Worm (Caenorhabditis elegans): ENCODE results near the gene wrt-4.
"Not testable (repeated sequence)": the region's sequence is repeated elsewhere in the genome, so short reads cannot be mapped to it uniquely, and the experiment has no call there.

The wrt-4 gene

DNA sequence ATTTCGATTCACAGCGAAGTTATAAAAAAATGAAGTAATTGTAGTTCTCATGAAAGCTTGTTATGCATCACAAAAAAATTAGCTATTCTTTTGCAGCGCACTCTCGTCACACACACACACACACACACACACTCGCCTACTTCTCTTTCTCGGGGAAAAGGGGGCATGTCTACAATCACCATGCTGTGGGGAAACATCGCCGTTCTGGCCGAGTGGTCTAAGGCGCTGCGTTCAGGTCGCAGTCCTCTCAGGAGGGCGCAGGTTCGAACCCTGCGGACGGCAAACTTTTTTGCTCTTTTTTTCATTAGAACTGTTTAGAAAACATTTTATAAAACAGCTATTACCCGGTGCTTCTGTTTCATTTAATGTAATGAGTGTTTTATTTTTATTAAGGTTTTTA, 15.2 kb downstream of the wrt-4 start (continued):
- peak; percentile 34; the same call in 1 of the 2 replicates for TF ChIP-seq ceh-100 (GFP tag; IDR thresholded peaks at IDR 0.05)
- TF ChIP-seq ztf-6 (GFP tag; IDR thresholded peaks at IDR 0.05): peak; percentile 73; the same call in 1 of the 2 replicates
- peak; percentile 81 for TF ChIP-seq hmg-20 (GFP tag; IDR thresholded peaks at IDR 0.05)
- TF ChIP-seq D2030.7 (GFP tag; IDR thresholded peaks at IDR 0.05): peak; percentile 84
- TF ChIP-seq F22D6.2 (tag; optimal IDR thresholded peaks at IDR 0.05): no peak
- peak; percentile 11 for TF ChIP-seq snpc-1.3 (tag; optimal IDR thresholded peaks at IDR 0.05; ENCODE audit: insufficient read depth)
- peak; percentile 87 for TF ChIP-seq egl-44 (GFP tag; IDR thresholded peaks at IDR 0.05)

DNA sequence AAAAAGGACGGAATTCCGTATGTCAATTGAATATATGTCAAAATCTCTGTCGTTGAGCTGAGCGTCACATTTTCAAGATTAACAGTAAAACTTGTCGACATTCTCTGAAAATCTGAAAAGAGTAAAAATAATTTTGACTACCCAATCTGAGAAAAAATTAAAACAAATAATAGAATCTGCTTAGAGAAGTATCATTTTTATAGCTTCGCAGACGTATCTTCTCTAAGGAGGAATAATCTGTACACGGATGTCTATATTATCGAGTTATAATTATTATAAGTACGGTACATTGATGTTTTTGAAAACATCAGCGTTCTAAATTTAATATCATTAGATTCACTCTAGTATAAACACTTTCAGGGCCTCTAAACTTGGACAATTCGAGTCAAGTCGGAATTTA, 16.5 kb downstream of the wrt-4 start, which contains the start of gene srg-64:
Gene srg-64, minus strand, starts transcription at position 101 of the 400 bp plus-strand sequence.
- no peak for TF ChIP-seq Y95B8A.8 (GFP tag; IDR thresholded peaks at IDR 0.05)
- no peak for TF ChIP-seq attf-3 (GFP tag; conservative IDR thresholded peaks at IDR 0.05)
- no peak for TF ChIP-seq zfh-2 (GFP tag; conservative IDR thresholded peaks at IDR 0.05)
- TF ChIP-seq ztf-26 (tag; optimal IDR thresholded peaks at IDR 0.05): no peak
- no peak for TF ChIP-seq unc-130 (GFP tag; optimal IDR thresholded peaks at IDR 0.05)
- TF ChIP-seq pha-4 (tag; optimal IDR thresholded peaks at IDR 0.05): no peak
- TF ChIP-seq ama-1 (optimal IDR thresholded peaks at IDR 0.05): no peak
- no peak for TF ChIP-seq ama-1 (GFP tag; optimal IDR thresholded peaks at IDR 0.05)
- no peak for TF ChIP-seq Y56A3A.18 (GFP tag; IDR thresholded peaks at IDR 0.05)
- TF ChIP-seq snpc-1.3 (tag; optimal IDR thresholded peaks at IDR 0.05; ENCODE audit: insufficient read depth): no peak
- TF ChIP-seq hlh-26 (GFP tag; conservative IDR thresholded peaks at IDR 0.05): no peak
- TF ChIP-seq cebp-2 (GFP tag; IDR thresholded peaks at IDR 0.05): no peak
- TF ChIP-seq ccch-3 (GFP tag; optimal IDR thresholded peaks at IDR 0.05): no peak
- TF ChIP-seq mes-4 (tag; optimal IDR thresholded peaks at IDR 0.05): no peak

DNA sequence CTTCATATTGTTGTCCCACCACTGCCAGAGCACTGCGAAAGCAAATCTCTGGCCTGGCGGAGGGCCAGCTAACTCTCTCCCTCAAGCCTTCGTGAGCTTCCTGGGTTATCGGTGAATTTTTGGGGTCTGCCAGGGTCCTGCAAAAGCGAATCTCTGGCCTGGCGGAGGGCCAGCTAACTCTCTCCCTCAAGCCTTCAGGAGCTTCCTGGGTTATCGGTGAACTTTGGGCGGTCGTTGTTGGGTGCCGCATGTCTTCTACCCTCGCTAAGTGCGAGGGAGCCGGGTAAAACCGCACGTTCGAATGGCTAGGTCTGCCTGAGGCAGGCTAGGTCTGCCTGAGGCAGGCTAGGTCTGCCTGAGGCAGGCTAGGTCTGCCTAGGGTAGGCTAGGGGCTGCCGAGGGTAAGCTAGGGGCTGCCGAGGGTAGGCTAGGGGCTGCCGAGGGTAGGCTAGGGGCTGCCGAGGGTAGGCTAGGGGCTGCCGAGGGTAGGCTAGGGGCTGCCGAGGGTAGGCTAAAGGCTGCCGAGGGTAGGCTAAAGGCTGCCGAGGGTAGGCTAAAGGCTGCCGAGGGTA, 18.6 kb downstream of the wrt-4 start:
- TF ChIP-seq lin-26 (GFP tag; IDR thresholded peaks at IDR 0.05) (peak; percentile 50; the same call in 1 of the 2 replicates), attf-6 (GFP tag; IDR thresholded peaks at IDR 0.05) (peak; percentile 59; the same call in 1 of the 2 replicates), bed-2 (GFP tag; IDR thresholded peaks at IDR 0.05) (0 out of 2 replicates have a peak, but pooled peaks have one; percentile 18), egrh-3 (GFP tag; IDR thresholded peaks at IDR 0.05) (peak; percentile 95), madf-6 (GFP tag; IDR thresholded peaks at IDR 0.05) (0 out of 2 replicates have a peak, but pooled peaks have one; percentile 7), zfh-2 (GFP tag; conservative IDR thresholded peaks at IDR 0.05) (peak; percentile 85), ztf-25 (GFP tag; IDR thresholded peaks at IDR 0.05) (0 out of 2 replicates have a peak, but pooled peaks have one; percentile 37), mcd-1 (GFP tag; IDR thresholded peaks at IDR 0.05) (peak; percentile 43), dox-1 (GFP tag; IDR thresholded peaks at IDR 0.05) (peak; percentile 49; the same call in 1 of the 2 replicates), cebp-1 (GFP tag; IDR thresholded peaks at IDR 0.05) (peak; percentile 38; the same call in 1 of the 2 replicates)
- not testable (repeated sequence) for TF ChIP-seq cebp-1 (tag; optimal IDR thresholded peaks at IDR 0.05)

DNA sequence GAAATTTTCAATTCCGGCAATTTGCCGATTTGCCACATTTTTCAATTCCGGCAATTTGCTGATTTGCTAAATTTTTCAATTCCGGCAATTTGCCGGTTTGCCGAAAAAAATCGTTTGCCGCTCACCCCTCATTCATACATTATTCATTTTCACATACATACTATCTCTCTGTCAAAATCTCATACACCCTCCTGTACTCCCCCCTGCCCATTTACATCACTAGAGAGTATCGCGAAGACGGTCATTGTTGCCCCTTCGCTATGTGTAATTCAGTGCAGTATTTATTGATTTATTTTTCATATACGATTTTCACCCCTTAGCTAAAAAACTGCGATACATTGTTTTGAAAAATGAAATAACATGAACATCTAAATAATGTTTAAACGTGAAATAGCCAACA, 20.6 kb downstream of the wrt-4 start:
- TF ChIP-seq F37B4.10 (GFP tag; IDR thresholded peaks at IDR 0.05): no peak
- TF ChIP-seq aptf-3 (GFP tag; IDR thresholded peaks at IDR 0.05): no peak
- TF ChIP-seq nfyb-1 (GFP tag; IDR thresholded peaks at IDR 0.05): peak; percentile 64; the same call in 1 of the 2 replicates
- TF ChIP-seq ccch-3 (GFP tag; optimal IDR thresholded peaks at IDR 0.05): no peak
- TF ChIP-seq repo-1 (tag; optimal IDR thresholded peaks at IDR 0.05): no peak
- no peak for TF ChIP-seq pbrm-1 (GFP tag; IDR thresholded peaks at IDR 0.05)
- TF ChIP-seq Y95B8A.8 (GFP tag; IDR thresholded peaks at IDR 0.05): no peak
- TF ChIP-seq ztf-22 (GFP tag; optimal IDR thresholded peaks at IDR 0.05): no peak
- no peak for TF ChIP-seq ceh-79 (tag; optimal IDR thresholded peaks at IDR 0.05)
- no peak for TF ChIP-seq unc-130 (GFP tag; optimal IDR thresholded peaks at IDR 0.05)
- no peak for TF ChIP-seq tbx-9 (tag; optimal IDR thresholded peaks at IDR 0.05; ENCODE audit: borderline replicate concordance)
- TF ChIP-seq cebp-2 (GFP tag; IDR thresholded peaks at IDR 0.05): no peak
- TF ChIP-seq ztf-3 (GFP tag; optimal IDR thresholded peaks at IDR 0.05): no peak
- no peak for TF ChIP-seq efl-1 (GFP tag; optimal IDR thresholded peaks at IDR 0.05)
- TF ChIP-seq mxl-1 (tag; optimal IDR thresholded peaks at IDR 0.05): no peak
- TF ChIP-seq dpff-1 (tag; optimal IDR thresholded peaks at IDR 0.05): no peak
- TF ChIP-seq bed-2 (GFP tag; IDR thresholded peaks at IDR 0.05): no peak
- TF ChIP-seq akir-1 (GFP tag; optimal IDR thresholded peaks at IDR 0.05): no peak
- TF ChIP-seq F10E7.11 (tag; optimal IDR thresholded peaks at IDR 0.05): no peak
- no peak for TF ChIP-seq F52B5.7 (tag; optimal IDR thresholded peaks at IDR 0.05)

Data from whole organism, young adult.